Worm (Caenorhabditis elegans) whole organism, L1 larva: Measurements from ENCODE around the gene ilys-6.

Source experiments
- C04F5.9 ChIP-seq: sonication (generic microtip); optimal IDR thresholded peaks from 2 replicates; lab custom pipeline; 2016; ENCODE audit warnings: missing genetic modification characterization, missing compliant biosample characterization
- C16A3.4 ChIP-seq: fragments of 150-350 bp; optimal IDR thresholded peaks from 2 replicates; lab custom pipeline; 2014; ENCODE audit warnings: missing biosample characterization, missing genetic modification characterization
- C34B4.2 ChIP-seq: sonication (generic microtip); optimal IDR thresholded peaks from 2 replicates; lab custom pipeline; 2017; ENCODE audit warnings: mild to moderate bottlenecking, missing genetic modification characterization, missing compliant biosample characterization
- Y116A8C.19 ChIP-seq: sonication (generic microtip); optimal IDR thresholded peaks from 2 replicates; lab custom pipeline; 2016; ENCODE audit warnings: missing compliant biosample characterization, missing genetic modification characterization, borderline replicate concordance
- aha-1 ChIP-seq: fragments of 150-350 bp; optimal IDR thresholded peaks from 2 replicates; lab custom pipeline; 2014; ENCODE audit warnings: missing biosample characterization, missing genetic modification characterization
- alr-1 ChIP-seq: fragments of 200-800 bp; sonication (Bioruptor generic); optimal IDR thresholded peaks from 2 replicates; lab custom pipeline; 2018; ENCODE audit warnings: borderline replicate concordance, mild to moderate bottlenecking, missing genetic modification characterization, missing compliant biosample characterization
- ama-1 ChIP-seq: fragments of 150-350 bp; optimal IDR thresholded peaks from 2 replicates; lab custom pipeline; 2014
- ceh-8 ChIP-seq: fragments of 200-800 bp; sonication (Bioruptor generic); optimal IDR thresholded peaks from 2 replicates; lab custom pipeline; 2018; ENCODE audit warnings: mild to moderate bottlenecking, missing genetic modification characterization, moderate library complexity, missing compliant biosample characterization
- ceh-88 ChIP-seq: fragments of 200-800 bp; sonication (Bioruptor generic); IDR thresholded peaks from 2 replicates; pipeline ENCODE4 v1.3.6; 2022; ENCODE audit warnings: missing genetic modification characterization, missing compliant biosample characterization
- dpl-1 ChIP-seq, 3 experiments: fragments of 150-350 bp in 2 of 3; sonication (generic microtip) in 1 of 3; optimal IDR thresholded peaks; 2 replicates each; lab custom pipeline; 2014 to 2017; ENCODE audit warnings: missing biosample characterization in 3 of 3, missing genetic modification characterization in 3 of 3, missing genetic modification reagents in 3 of 3
- dsc-1 ChIP-seq: sonication (generic microtip); optimal IDR thresholded peaks from 2 replicates; lab custom pipeline; 2016; ENCODE audit warnings: mild to moderate bottlenecking, missing genetic modification characterization, missing compliant biosample characterization
- egl-27 ChIP-seq, 2 experiments: fragments of 150-350 bp in 1 of 2; sonication (generic microtip); optimal IDR thresholded peaks; 3 replicates each; lab custom pipeline; 2017 to 2018; ENCODE audit warnings: missing biosample characterization in 2 of 2, missing genetic modification characterization in 2 of 2, missing genetic modification reagents in 2 of 2
- elt-2 ChIP-seq: sonication (generic microtip); optimal IDR thresholded peaks from 2 replicates; lab custom pipeline; 2016; ENCODE audit warnings: missing genetic modification characterization, mild to moderate bottlenecking, inconsistent platforms, missing compliant biosample characterization, missing genetic modification reagents
- elt-3 ChIP-seq, 6 experiments: fragments of 150-350 bp in 1 of 6; sonication (generic microtip); optimal IDR thresholded peaks; 2 replicates each; lab custom pipeline; 2017 to 2018; ENCODE audit warnings: missing biosample characterization in 6 of 6, missing genetic modification characterization in 6 of 6, inconsistent platforms in 1 of 6
- ets-5 ChIP-seq: fragments of 200-800 bp; sonication (Bioruptor generic); IDR thresholded peaks from 2 replicates; pipeline ENCODE4 v1.3.6; 2022; ENCODE audit warnings: missing genetic modification characterization, missing compliant biosample characterization
- fkh-10 ChIP-seq: sonication (generic microtip); optimal IDR thresholded peaks from 2 replicates; lab custom pipeline; 2017; ENCODE audit warnings: missing biosample characterization, missing genetic modification reagents, missing genetic modification characterization
- fkh-8 ChIP-seq: sonication (generic microtip); optimal IDR thresholded peaks from 2 replicates; lab custom pipeline; 2016; ENCODE audit warnings: mild to moderate bottlenecking, missing genetic modification characterization, missing compliant biosample characterization
- grh-1 ChIP-seq: fragments of 200-800 bp; sonication (Bioruptor generic); IDR thresholded peaks from 2 replicates; pipeline ENCODE4 v1.3.6; 2022; ENCODE audit warnings: missing genetic modification reagents, missing genetic modification characterization, missing compliant biosample characterization
- hlh-4 ChIP-seq: sonication (generic microtip); optimal IDR thresholded peaks from 2 replicates; lab custom pipeline; 2016; ENCODE audit warnings: mild to moderate bottlenecking, missing genetic modification characterization, missing compliant biosample characterization
- hpl-2 ChIP-seq: fragments of 150-350 bp; optimal IDR thresholded peaks from 2 replicates; lab custom pipeline; 2014; ENCODE audit warnings: missing biosample characterization, missing genetic modification reagents, missing genetic modification characterization
- irx-1 ChIP-seq: sonication (generic microtip); optimal IDR thresholded peaks from 2 replicates; lab custom pipeline; 2016; ENCODE audit warnings: missing genetic modification characterization, missing compliant biosample characterization
- lin-39 ChIP-seq: fragments of 150-350 bp; optimal IDR thresholded peaks from 2 replicates; lab custom pipeline; 2014; ENCODE audit warnings: missing biosample characterization, missing genetic modification reagents, missing genetic modification characterization
- lsy-2 ChIP-seq, 2 experiments: fragments of 150-350 bp; optimal IDR thresholded peaks; 2 replicates each; lab custom pipeline; 2014; ENCODE audit warnings: missing biosample characterization in 2 of 2, missing genetic modification characterization in 2 of 2
- mab-9 ChIP-seq: fragments of 200-800 bp; sonication (Bioruptor generic); IDR thresholded peaks from 2 replicates; pipeline ENCODE4 v1.3.6; 2022; ENCODE audit warnings: missing genetic modification reagents, missing genetic modification characterization, missing compliant biosample characterization
- mdl-1 ChIP-seq, 2 experiments: fragments of 150-350 bp; optimal IDR thresholded peaks; 2 replicates each; lab custom pipeline; 2014 to 2017; ENCODE audit warnings: missing biosample characterization in 2 of 2, missing genetic modification characterization in 2 of 2, inconsistent platforms in 1 of 2
- mep-1 ChIP-seq: fragments of 150-350 bp; optimal IDR thresholded peaks from 2 replicates; lab custom pipeline; 2014; ENCODE audit warnings: missing biosample characterization, missing genetic modification characterization
- nhr-11 ChIP-seq: fragments of 150-350 bp; optimal IDR thresholded peaks from 2 replicates; lab custom pipeline; 2014; ENCODE audit warnings: missing biosample characterization, missing genetic modification characterization
- nhr-12 ChIP-seq: sonication (generic microtip); optimal IDR thresholded peaks from 2 replicates; lab custom pipeline; 2017; ENCODE audit warnings: missing biosample characterization, missing genetic modification characterization
- nhr-19 ChIP-seq: fragments of 200-800 bp; sonication (Bioruptor generic); conservative IDR thresholded peaks from 2 replicates; pipeline ENCODE4 v1.3.6; 2022; ENCODE audit warnings: missing genetic modification characterization, missing compliant biosample characterization
- nhr-237 ChIP-seq: fragments of 150-350 bp; optimal IDR thresholded peaks from 2 replicates; lab custom pipeline; 2014; ENCODE audit warnings: missing biosample characterization, missing genetic modification characterization
- nhr-47 ChIP-seq: sonication (generic microtip); optimal IDR thresholded peaks from 2 replicates; lab custom pipeline; 2016; ENCODE audit warnings: mild to moderate bottlenecking, missing genetic modification characterization, moderate library complexity, missing compliant biosample characterization
- nhr-76 ChIP-seq: sonication (generic microtip); optimal IDR thresholded peaks from 2 replicates; lab custom pipeline; 2017; ENCODE audit warnings: missing biosample characterization, missing genetic modification characterization
- nhr-84 ChIP-seq: sonication (generic microtip); optimal IDR thresholded peaks from 2 replicates; lab custom pipeline; 2017; ENCODE audit warnings: missing biosample characterization, missing genetic modification characterization
- nhr-85 ChIP-seq: sonication (generic microtip); peaks from one replicate; lab custom pipeline; 2016; ENCODE audit warnings: missing genetic modification characterization, inconsistent platforms, missing compliant biosample characterization
- nhr-90 ChIP-seq: sonication (generic microtip); optimal IDR thresholded peaks from 2 replicates; lab custom pipeline; 2016; ENCODE audit warnings: mild to moderate bottlenecking, missing genetic modification characterization, missing compliant biosample characterization; ENCODE audit not compliant: poor library complexity
- pag-3 ChIP-seq: sonication (generic microtip); optimal IDR thresholded peaks from 2 replicates; lab custom pipeline; 2017; ENCODE audit warnings: missing genetic modification characterization, mild to moderate bottlenecking, missing compliant biosample characterization, antibody characterized with exemption, borderline replicate concordance; ENCODE audit not compliant: insufficient read depth
- skn-1 ChIP-seq: fragments of 150-350 bp; optimal IDR thresholded peaks from 2 replicates; lab custom pipeline; 2014; ENCODE audit warnings: missing biosample characterization, missing genetic modification characterization
- sox-4 ChIP-seq: sonication (generic microtip); optimal IDR thresholded peaks from 2 replicates; lab custom pipeline; 2016; ENCODE audit warnings: missing genetic modification characterization, missing compliant biosample characterization
- sptf-1 ChIP-seq: fragments of 150-350 bp; optimal IDR thresholded peaks from 2 replicates; lab custom pipeline; 2014; ENCODE audit warnings: missing biosample characterization, missing genetic modification characterization
- sup-37 ChIP-seq: fragments of 200-800 bp; sonication (Bioruptor generic); optimal IDR thresholded peaks from 2 replicates; lab custom pipeline; 2018; ENCODE audit warnings: mild to moderate bottlenecking, missing genetic modification characterization, missing compliant biosample characterization
- swsn-7 ChIP-seq: sonication (generic microtip); optimal IDR thresholded peaks from 2 replicates; lab custom pipeline; 2016; ENCODE audit warnings: missing genetic modification characterization, missing compliant biosample characterization
- tlp-1 ChIP-seq: fragments of 150-350 bp; optimal IDR thresholded peaks from 2 replicates; lab custom pipeline; 2014; ENCODE audit warnings: missing biosample characterization, missing genetic modification characterization
- unc-130 ChIP-seq: fragments of 150-350 bp; optimal IDR thresholded peaks from 2 replicates; lab custom pipeline; 2017; ENCODE audit warnings: missing biosample characterization, missing genetic modification characterization, inconsistent platforms
- unc-30 ChIP-seq: sonication (generic microtip); optimal IDR thresholded peaks from 2 replicates; lab custom pipeline; 2017; ENCODE audit warnings: missing biosample characterization, missing genetic modification characterization
- unc-86 ChIP-seq: sonication (generic microtip); optimal IDR thresholded peaks from 2 replicates; lab custom pipeline; 2016; ENCODE audit warnings: missing genetic modification characterization, missing compliant biosample characterization
- unc-98 ChIP-seq: fragments of 200-800 bp; sonication (Bioruptor generic); IDR thresholded peaks from 2 replicates; pipeline ENCODE4 v1.3.6; 2022; ENCODE audit warnings: missing genetic modification characterization, missing compliant biosample characterization
- zag-1 ChIP-seq: fragments of 150-350 bp; optimal IDR thresholded peaks from 2 replicates; lab custom pipeline; 2014; ENCODE audit warnings: missing biosample characterization, missing genetic modification characterization
- ztf-4 ChIP-seq: fragments of 150-350 bp; optimal IDR thresholded peaks from 2 replicates; lab custom pipeline; 2014; ENCODE audit warnings: missing biosample characterization, missing genetic modification characterization

The ilys-6 gene

ce11 chrIV:4049398-4049998, 14.0 kb downstream of the ilys-6 start, which contains the start of gene pcn-1 (continued):
- TF ChIP-seq zag-1 (tag; lab: Kevin White, UChicago) (peak; percentile 12), nhr-90 (tag; lab: Kevin White, UChicago) (peak; percentile 98), sup-37 (peak; percentile 96), unc-98 (GFP tag; lab: Robert Waterston, UW) (peak; percentile 93), C34B4.2 (tag; lab: Kevin White, UChicago) (peak; percentile 80), swsn-7 (peak; percentile 98), dpl-1 (GFP tag; optimal IDR thresholded peaks at IDR 0.05; lab: Kevin White, UChicago) (peak; percentile 99), irx-1 (tag; lab: Kevin White, UChicago) (peak; percentile 99), ama-1 (no peak), Y116A8C.19 (tag; lab: Kevin White, UChicago) (peak; percentile 37), fkh-10 (GFP tag; lab: Kevin White, UChicago) (peak; percentile 87), skn-1 (tag; lab: Kevin White, UChicago) (peak; percentile 83), C04F5.9 (peak; percentile 94), mab-9 (GFP tag; lab: Robert Waterston, UW) (peak; percentile 96), ztf-4 (tag; lab: Kevin White, UChicago) (peak; percentile 75), fkh-8 (peak; percentile 97), egl-27 (tag; optimal IDR thresholded peaks at IDR 0.05; lab: Kevin White, UChicago) (peak in 1 of 2 experiments; percentile 24), ceh-8 (peak; percentile 95), sox-4 (tag; lab: Kevin White, UChicago) (peak; percentile 97), nhr-11 (peak; percentile 91), pag-3 (tag; lab: Kevin White, UChicago) (no peak), ceh-88 (GFP tag; lab: Robert Waterston, UW) (peak; percentile 94), hpl-2 (peak; percentile 89), elt-3 (tag; optimal IDR thresholded peaks at IDR 0.05; lab: Kevin White, UChicago) (peak in 3 of 6 experiments; percentile 63 to 92 (median 91)), alr-1 (tag; lab: Kevin White, UChicago) (no peak), lsy-2 (tag; optimal IDR thresholded peaks at IDR 0.05; lab: Kevin White, UChicago) (peak; percentile 95 to 96), nhr-85 (tag; lab: Kevin White, UChicago) (peak; percentile 99), unc-86 (tag; lab: Kevin White, UChicago) (peak; percentile 97), nhr-12 (tag; lab: Kevin White, UChicago) (no peak), nhr-76 (tag; lab: Kevin White, UChicago) (peak; percentile 57), ets-5 (GFP tag; lab: Robert Waterston, UW) (no peak), C16A3.4 (peak; percentile 91), nhr-19 (GFP tag; lab: Robert Waterston, UW) (peak; percentile 97), nhr-84 (tag; lab: Kevin White, UChicago) (no peak), mep-1 (tag; lab: Kevin White, UChicago) (peak; percentile 99), nhr-47 (tag; lab: Kevin White, UChicago) (peak; percentile 99), grh-1 (GFP tag; lab: Robert Waterston, UW) (peak; percentile 96), lin-39 (tag; lab: Kevin White, UChicago) (peak; percentile 90), elt-2 (peak; percentile 93), nhr-237 (tag; lab: Kevin White, UChicago) (peak; percentile 71), unc-130 (tag; lab: Kevin White, UChicago) (peak; percentile 82), aha-1 (tag; lab: Kevin White, UChicago) (peak; percentile 39), tlp-1 (tag; lab: Kevin White, UChicago) (no peak), unc-30 (tag; lab: Kevin White, UChicago) (no peak), sptf-1 (tag; lab: Kevin White, UChicago) (no peak), dsc-1 (peak; percentile 98), hlh-4 (no peak), mdl-1 (tag; optimal IDR thresholded peaks at IDR 0.05; lab: Kevin White, UChicago) (peak in 1 of 2 experiments; percentile 66)
